Worm (Caenorhabditis elegans) whole organism, L2 larva: ENCODE results near the gene gtf-2H5.
A peak's percentile ranks its signal among the peaks of the same experiment; 100 is the strongest.

Experiments used
- C34F6.9 ChIP-seq: fragments of 150-350 bp; optimal IDR thresholded peaks from 2 replicates; lab custom pipeline; 2014; ENCODE audit warnings: missing biosample characterization, missing genetic modification characterization
- Y55F3AM.14 ChIP-seq: fragments of 200-800 bp; sonication (Bioruptor generic); optimal IDR thresholded peaks from 2 replicates; lab custom pipeline; 2018; ENCODE audit warnings: mild to moderate bottlenecking, missing genetic modification characterization, missing compliant biosample characterization
- ZK546.5 ChIP-seq: sonication (generic microtip); optimal IDR thresholded peaks from 2 replicates; lab custom pipeline; 2017; ENCODE audit warnings: missing biosample characterization, missing genetic modification characterization
- aly-2 ChIP-seq: fragments of 150-350 bp; optimal IDR thresholded peaks from 2 replicates; lab custom pipeline; 2014; ENCODE audit warnings: missing biosample characterization, missing genetic modification characterization
- ama-1 ChIP-seq: fragments of 150-350 bp; optimal IDR thresholded peaks from 2 replicates; lab custom pipeline; 2018; ENCODE audit warnings: inconsistent platforms
- blmp-1 ChIP-seq: sonication (generic microtip); optimal IDR thresholded peaks from 2 replicates; lab custom pipeline; 2017; ENCODE audit warnings: missing genetic modification characterization, mild to moderate bottlenecking, missing compliant biosample characterization, antibody characterized with exemption, moderate library complexity; ENCODE audit not compliant: insufficient read depth
- ceh-16 ChIP-seq: fragments of 150-350 bp; optimal IDR thresholded peaks from 2 replicates; lab custom pipeline; 2014; ENCODE audit warnings: missing biosample characterization, missing genetic modification characterization
- ceh-82 ChIP-seq: fragments of 150-350 bp; optimal IDR thresholded peaks from 2 replicates; lab custom pipeline; 2014; ENCODE audit warnings: missing biosample characterization, missing genetic modification characterization
- crh-2 ChIP-seq: sonication (generic microtip); optimal IDR thresholded peaks from 2 replicates; lab custom pipeline; 2017; ENCODE audit warnings: missing biosample characterization, missing genetic modification characterization
- egl-27 ChIP-seq: sonication (generic microtip); optimal IDR thresholded peaks from 3 replicates; lab custom pipeline; 2017; ENCODE audit warnings: missing biosample characterization, missing genetic modification reagents, missing genetic modification characterization
- elt-1 ChIP-seq: fragments of 150-350 bp; optimal IDR thresholded peaks from 2 replicates; lab custom pipeline; 2014; ENCODE audit warnings: missing biosample characterization, missing genetic modification characterization
- elt-3 ChIP-seq: sonication (generic microtip); optimal IDR thresholded peaks from 2 replicates; lab custom pipeline; 2017; ENCODE audit warnings: missing biosample characterization, missing genetic modification characterization
- gmeb-1 ChIP-seq: fragments of 150-350 bp; optimal IDR thresholded peaks from 2 replicates; lab custom pipeline; 2014; ENCODE audit warnings: missing biosample characterization, missing genetic modification characterization
- lin-13 ChIP-seq: fragments of 150-350 bp; optimal IDR thresholded peaks from 2 replicates; lab custom pipeline; 2014; ENCODE audit warnings: missing biosample characterization, missing genetic modification reagents, missing genetic modification characterization
- lin-39 ChIP-seq: fragments of 150-350 bp; optimal IDR thresholded peaks from 2 replicates; lab custom pipeline; 2014; ENCODE audit warnings: missing biosample characterization, missing genetic modification reagents, missing genetic modification characterization
- lsy-2 ChIP-seq, 2 experiments: fragments of 150-350 bp in 1 of 2; sonication (generic microtip) in 1 of 2; optimal IDR thresholded peaks; 2 replicates each; lab custom pipeline; 2014 to 2017; ENCODE audit warnings: missing biosample characterization in 2 of 2, missing genetic modification characterization in 2 of 2
- mab-5 ChIP-seq: fragments of 150-350 bp; optimal IDR thresholded peaks from 2 replicates; lab custom pipeline; 2014; ENCODE audit warnings: missing biosample characterization, missing genetic modification characterization
- mbf-1 ChIP-seq: sonication (generic microtip); optimal IDR thresholded peaks from 2 replicates; lab custom pipeline; 2017; ENCODE audit warnings: missing biosample characterization, missing genetic modification characterization
- mdl-1 ChIP-seq, 2 experiments: fragments of 150-350 bp in 1 of 2; sonication (generic microtip) in 1 of 2; optimal IDR thresholded peaks; 2 replicates each; lab custom pipeline; 2017; ENCODE audit warnings: missing biosample characterization in 2 of 2, missing genetic modification characterization in 2 of 2
- nhr-10 ChIP-seq: sonication (generic microtip); optimal IDR thresholded peaks from 2 replicates; lab custom pipeline; 2017; ENCODE audit warnings: missing biosample characterization, missing genetic modification characterization
- nhr-11 ChIP-seq: fragments of 150-350 bp; optimal IDR thresholded peaks from 2 replicates; lab custom pipeline; 2014; ENCODE audit warnings: missing biosample characterization, missing genetic modification characterization
- nhr-12 ChIP-seq: fragments of 150-350 bp; optimal IDR thresholded peaks from 2 replicates; lab custom pipeline; 2014; ENCODE audit warnings: missing biosample characterization, missing genetic modification characterization
- nhr-21 ChIP-seq: fragments of 150-350 bp; optimal IDR thresholded peaks from 2 replicates; lab custom pipeline; 2014; ENCODE audit warnings: missing biosample characterization, missing genetic modification characterization
- nhr-237 ChIP-seq: fragments of 150-350 bp; optimal IDR thresholded peaks from 2 replicates; lab custom pipeline; 2014; ENCODE audit warnings: missing biosample characterization, missing genetic modification characterization
- nhr-25 ChIP-seq: fragments of 150-350 bp; sonication (generic microtip); optimal IDR thresholded peaks from 3 replicates; lab custom pipeline; 2014; ENCODE audit warnings: missing biosample characterization, missing genetic modification characterization
- nhr-6 ChIP-seq: fragments of 150-350 bp; optimal IDR thresholded peaks from 2 replicates; lab custom pipeline; 2014; ENCODE audit warnings: missing biosample characterization, missing genetic modification characterization
- nhr-77 ChIP-seq: fragments of 150-350 bp; optimal IDR thresholded peaks from 2 replicates; lab custom pipeline; 2014; ENCODE audit warnings: missing biosample characterization, missing genetic modification characterization
- sem-4 ChIP-seq: fragments of 150-350 bp; optimal IDR thresholded peaks from 2 replicates; lab custom pipeline; 2014; ENCODE audit warnings: missing biosample characterization, missing genetic modification reagents, missing genetic modification characterization
- sma-3 ChIP-seq: sonication (generic microtip); optimal IDR thresholded peaks from 2 replicates; lab custom pipeline; 2016; ENCODE audit warnings: missing genetic modification reagents, missing genetic modification characterization, missing compliant biosample characterization
- sma-9 ChIP-seq, 2 experiments: fragments of 150-350 bp in 1 of 2; sonication (generic microtip) in 1 of 2; optimal IDR thresholded peaks; 2 replicates each; lab custom pipeline; 2014 to 2016; ENCODE audit warnings: missing genetic modification characterization in 2 of 2, mild to moderate bottlenecking in 1 of 2, missing biosample characterization in 1 of 2, missing compliant biosample characterization in 1 of 2, missing genetic modification reagents in 1 of 2, moderate library complexity in 1 of 2
- snpc-4 ChIP-seq: fragments of 150-350 bp; optimal IDR thresholded peaks from 2 replicates; lab custom pipeline; 2014; ENCODE audit warnings: missing biosample characterization, missing genetic modification characterization
- unc-39 ChIP-seq: fragments of 150-350 bp; optimal IDR thresholded peaks from 2 replicates; lab custom pipeline; 2014; ENCODE audit warnings: missing biosample characterization, missing genetic modification characterization
- unc-55 ChIP-seq: fragments of 150-350 bp; sonication (generic microtip); optimal IDR thresholded peaks from 3 replicates; lab custom pipeline; 2014; ENCODE audit warnings: missing biosample characterization, missing genetic modification reagents, missing genetic modification characterization
- unc-62 ChIP-seq: fragments of 150-350 bp; optimal IDR thresholded peaks from 2 replicates; lab custom pipeline; 2014; ENCODE audit warnings: missing biosample characterization, missing genetic modification reagents, missing genetic modification characterization

The gtf-2H5 gene

ce11 chrIII:558083-558482 is 19.3 kb downstream of the gtf-2H5 start:
- TF ChIP-seq nhr-77 (no peak), mab-5 (no peak), blmp-1 (no peak), sem-4 (tag; lab: Kevin White, UChicago) (no peak), egl-27 (tag; lab: Kevin White, UChicago) (no peak), nhr-6 (no peak), nhr-12 (tag; lab: Kevin White, UChicago) (no peak), mbf-1 (tag; lab: Kevin White, UChicago) (no peak), elt-3 (no peak), nhr-25 (tag; lab: Kevin White, UChicago) (no peak), sma-3 (GFP tag; lab: Kevin White, UChicago) (no peak), sma-9 (GFP tag; optimal IDR thresholded peaks at IDR 0.05; lab: Kevin White, UChicago) (no peak), sma-9 (tag; optimal IDR thresholded peaks at IDR 0.05; lab: Kevin White, UChicago) (no peak), nhr-237 (tag; lab: Kevin White, UChicago) (no peak), aly-2 (tag; lab: Kevin White, UChicago) (no peak), unc-62 (GFP tag; lab: Kevin White, UChicago) (no peak), ceh-16 (tag; lab: Kevin White, UChicago) (no peak), nhr-10 (tag; lab: Kevin White, UChicago) (no peak), lin-39 (tag; lab: Kevin White, UChicago) (no peak)

DNA sequence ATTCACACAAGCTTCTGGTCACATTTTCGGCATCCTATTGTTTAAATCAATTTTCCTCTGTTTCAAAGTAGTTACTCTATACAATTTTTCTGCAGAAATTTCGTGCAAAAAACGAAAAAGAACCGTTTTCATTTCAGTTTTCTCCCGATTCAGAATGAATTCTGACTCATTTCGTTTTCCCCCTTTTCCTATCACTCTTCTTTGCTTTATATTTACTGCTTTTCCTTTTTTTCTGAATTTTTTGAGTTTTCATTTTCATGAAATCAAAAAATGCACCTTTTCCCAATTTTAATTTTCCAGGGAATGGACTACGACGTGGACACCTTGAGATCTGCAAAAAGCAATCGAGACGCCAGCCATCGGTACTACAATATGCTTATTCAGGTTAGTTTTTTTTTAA is 21.7 kb downstream of the gtf-2H5 start, which contains the start of gene B0353.1:
Gene B0353.1 (plus strand): TSS at position 301 of the 400 bp plus-strand sequence.
- TF ChIP-seq lin-39 (tag; lab: Kevin White, UChicago) (no peak), aly-2 (tag; lab: Kevin White, UChicago) (no peak), nhr-25 (tag; lab: Kevin White, UChicago) (no peak), Y55F3AM.14 (no peak), nhr-77 (no peak)

- TF ChIP-seq aly-2 (tag; lab: Kevin White, UChicago) (no peak), unc-62 (GFP tag; lab: Kevin White, UChicago) (no peak), nhr-21 (tag; lab: Kevin White, UChicago) (no peak), snpc-4 (no peak), gmeb-1 (tag; lab: Kevin White, UChicago) (no peak), mbf-1 (tag; lab: Kevin White, UChicago) (no peak), blmp-1 (no peak), nhr-25 (tag; lab: Kevin White, UChicago) (no peak), mdl-1 (tag; optimal IDR thresholded peaks at IDR 0.05; lab: Kevin White, UChicago) (no peak), unc-39 (tag; lab: Kevin White, UChicago) (no peak), nhr-12 (tag; lab: Kevin White, UChicago) (no peak), ama-1 (lab: Kevin White, UChicago) (no peak), lsy-2 (tag; optimal IDR thresholded peaks at IDR 0.05; lab: Kevin White, UChicago) (no peak), elt-1 (no peak)
These were observed 28.1 kb downstream of the gtf-2H5 start for ce11 chrIII:549231-549630.

DNA sequence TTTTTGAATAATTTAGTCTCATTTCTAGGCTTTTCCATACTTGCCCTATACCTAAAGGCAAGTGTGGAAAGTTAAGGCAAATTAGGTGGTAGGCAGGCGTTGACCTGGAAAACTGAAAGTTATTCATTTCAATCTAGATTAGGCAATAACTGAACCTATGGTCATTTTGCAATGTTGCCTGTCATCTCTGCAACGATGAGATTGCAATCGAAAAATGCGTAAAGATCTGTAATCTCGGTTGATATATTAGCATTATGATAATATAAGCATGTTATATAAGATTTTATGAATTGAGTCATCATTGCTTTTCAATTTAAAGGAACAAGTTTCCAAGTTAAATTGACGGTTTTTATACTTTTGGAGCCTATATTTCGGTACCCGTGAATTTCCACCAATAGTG is 29.7 kb downstream of the gtf-2H5 start:
- TF ChIP-seq ceh-16 (tag; lab: Kevin White, UChicago), result peak; percentile 18
- TF ChIP-seq nhr-6, result no peak
- no peak for TF ChIP-seq lin-13 (GFP tag; lab: Kevin White, UChicago)
- no peak for TF ChIP-seq snpc-4
- TF ChIP-seq elt-1, result peak; percentile 68
- no peak for TF ChIP-seq nhr-11 (tag; lab: Kevin White, UChicago)
- no peak for TF ChIP-seq lsy-2 (tag; optimal IDR thresholded peaks at IDR 0.05; lab: Kevin White, UChicago)
- TF ChIP-seq crh-2 (tag; lab: Kevin White, UChicago), result no peak
- TF ChIP-seq elt-3, result no peak
- no peak for TF ChIP-seq nhr-25 (tag; lab: Kevin White, UChicago)
- TF ChIP-seq Y55F3AM.14, result no peak
- TF ChIP-seq, all 48 proteins: peak for 2

DNA sequence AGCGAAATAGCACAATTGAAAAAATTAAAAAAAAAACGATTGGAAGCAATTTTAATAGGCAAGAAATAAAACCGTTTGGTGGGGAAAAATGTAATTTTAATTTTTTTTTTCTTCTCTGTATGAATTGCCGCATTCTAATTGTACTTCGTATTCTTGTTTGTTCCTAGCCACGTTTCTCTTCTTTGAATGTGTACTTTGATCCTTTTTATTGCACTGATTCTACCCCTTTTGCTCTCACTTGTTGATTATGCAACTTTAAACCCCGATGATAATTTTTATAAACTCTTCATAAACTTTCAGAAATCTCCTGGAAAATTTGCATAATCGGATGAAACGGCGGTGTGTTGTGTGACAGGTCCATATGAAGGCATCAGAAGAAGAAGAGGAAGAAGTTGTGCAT is 35.6 kb downstream of the gtf-2H5 start, which contains the start of gene T22F7.1:
Gene T22F7.1 (plus strand): TSS at position 301 of the 400 bp plus-strand sequence.
- no peak for TF ChIP-seq C34F6.9 (tag; lab: Kevin White, UChicago)
- TF ChIP-seq sma-3 (GFP tag; lab: Kevin White, UChicago), result no peak
- TF ChIP-seq nhr-12 (tag; lab: Kevin White, UChicago), result no peak
- TF ChIP-seq, all 48 proteins: peak for 0

- TF ChIP-seq sma-9 (GFP tag; optimal IDR thresholded peaks at IDR 0.05; lab: Kevin White, UChicago) (no peak), sma-9 (tag; optimal IDR thresholded peaks at IDR 0.05; lab: Kevin White, UChicago) (no peak), unc-55 (GFP tag; lab: Kevin White, UChicago) (no peak), ZK546.5 (tag; lab: Kevin White, UChicago) (no peak), ceh-82 (no peak)
- TF ChIP-seq, all 48 proteins: peak for 0
These were observed 40.3 kb downstream of the gtf-2H5 start for ce11 chrIII:537054-537453.
